Worm (Caenorhabditis elegans): ENCODE data around the gene F35C11.2.

DNA sequence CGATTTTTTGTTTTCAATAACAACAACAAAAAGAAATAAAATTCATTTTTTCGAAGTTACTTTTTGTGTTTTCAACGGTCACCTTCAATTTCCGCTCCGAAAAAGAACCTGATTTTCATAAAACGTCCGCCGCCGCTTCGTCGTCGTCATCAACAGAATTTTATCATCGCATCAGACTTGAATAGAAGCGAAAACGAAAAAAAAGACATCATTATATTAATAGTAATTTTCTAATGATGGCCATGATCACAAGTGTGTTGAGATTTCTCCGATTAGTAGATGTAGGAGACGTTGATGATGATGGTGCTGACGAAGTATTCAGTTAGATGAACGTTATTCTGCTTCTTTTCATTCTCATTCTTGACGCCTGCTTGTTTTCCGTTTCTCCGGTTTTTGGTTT lies 24.7 kb downstream of the F35C11.2 start:
- no peak for TF ChIP-seq efl-3 (GFP tag; optimal IDR thresholded peaks at IDR 0.05)
- no peak for TF ChIP-seq nhr-90 (tag; optimal IDR thresholded peaks at IDR 0.05; ENCODE audit: poor library complexity)
- no peak for TF ChIP-seq fos-1 (tag; optimal IDR thresholded peaks at IDR 0.05)
